Fruit fly (Drosophila melanogaster): ENCODE measurements around the gene CG10710.

DNA sequence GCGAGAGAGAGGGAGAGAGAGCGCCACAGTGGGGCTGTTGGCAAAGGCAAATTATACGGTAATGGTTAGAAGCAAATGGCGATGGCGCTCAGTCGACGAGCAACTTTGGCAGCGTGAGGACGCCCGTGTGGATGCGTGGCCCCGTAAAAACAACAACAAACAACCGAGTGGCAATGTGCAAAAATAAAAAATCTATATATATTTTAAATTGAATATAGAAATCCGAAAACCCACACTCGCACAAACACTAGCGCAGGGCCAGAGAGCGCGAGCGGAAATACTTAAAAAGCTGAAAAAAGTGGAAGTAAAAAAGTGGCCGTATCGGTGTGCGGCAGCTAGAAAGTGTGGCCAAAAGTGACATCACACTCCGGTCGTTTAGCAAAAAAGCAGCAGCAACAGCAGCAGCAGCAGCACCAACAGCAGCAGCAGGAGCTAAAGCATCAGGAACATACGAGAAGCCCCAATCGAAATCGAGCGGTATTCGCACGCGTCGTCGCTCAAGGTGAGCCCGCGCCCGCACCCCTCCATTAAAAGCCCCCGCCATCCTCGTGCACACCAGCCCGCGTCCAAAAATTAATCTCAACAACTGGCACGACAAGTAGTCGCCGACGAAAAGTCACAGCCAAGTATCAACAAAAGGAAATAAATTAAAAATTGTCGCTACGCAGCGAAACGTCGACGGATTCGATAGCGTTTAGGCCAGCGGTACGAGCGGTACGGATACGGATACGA, 41.8 kb downstream of the CG10710 start, which contains the start of gene stv:
- TF ChIP-seq psq (optimal IDR thresholded peaks at IDR 0.05) (no peak), Myc (optimal IDR thresholded peaks at IDR 0.05) (no peak), h (optimal IDR thresholded peaks at IDR 0.05) (no peak), Sin3A (optimal IDR thresholded peaks at IDR 0.05) (no peak), insv (optimal IDR thresholded peaks at IDR 0.05) (no peak)

Data from Kc167 (cell line).